Worm (Caenorhabditis elegans) whole organism, L1 larva: ENCODE results near the gene F25E2.2.

Experiments used
- C16A3.4 ChIP-seq: fragments of 150-350 bp; optimal IDR thresholded peaks from 2 replicates; lab custom pipeline; 2014; ENCODE audit warnings: missing biosample characterization, missing genetic modification characterization
- C34B4.2 ChIP-seq: sonication (generic microtip); optimal IDR thresholded peaks from 2 replicates; lab custom pipeline; 2017; ENCODE audit warnings: mild to moderate bottlenecking, missing genetic modification characterization, missing compliant biosample characterization
- alr-1 ChIP-seq: fragments of 200-800 bp; sonication (Bioruptor generic); optimal IDR thresholded peaks from 2 replicates; lab custom pipeline; 2018; ENCODE audit warnings: borderline replicate concordance, mild to moderate bottlenecking, missing genetic modification characterization, missing compliant biosample characterization
- aly-2 ChIP-seq: fragments of 150-350 bp; optimal IDR thresholded peaks from 2 replicates; lab custom pipeline; 2014; ENCODE audit warnings: missing biosample characterization, missing genetic modification characterization
- blmp-1 ChIP-seq: fragments of 150-350 bp; optimal IDR thresholded peaks from 2 replicates; lab custom pipeline; 2014; ENCODE audit warnings: missing biosample characterization, missing genetic modification characterization
- ceh-8 ChIP-seq: fragments of 200-800 bp; sonication (Bioruptor generic); optimal IDR thresholded peaks from 2 replicates; lab custom pipeline; 2018; ENCODE audit warnings: mild to moderate bottlenecking, missing genetic modification characterization, moderate library complexity, missing compliant biosample characterization
- ceh-82 ChIP-seq, 3 experiments: fragments of 150-350 bp in 1 of 3; sonication (generic microtip) in 2 of 3; optimal IDR thresholded peaks; 2 replicates each; lab custom pipeline; 2014 to 2017; ENCODE audit warnings: missing biosample characterization in 3 of 3, missing genetic modification characterization in 3 of 3
- ceh-88 ChIP-seq: fragments of 200-800 bp; sonication (Bioruptor generic); IDR thresholded peaks from 2 replicates; pipeline ENCODE4 v1.3.6; 2022; ENCODE audit warnings: missing genetic modification characterization, missing compliant biosample characterization
- ces-1 ChIP-seq: fragments of 150-350 bp; optimal IDR thresholded peaks from 2 replicates; lab custom pipeline; 2014; ENCODE audit warnings: missing biosample characterization, missing genetic modification reagents, missing genetic modification characterization
- dpl-1 ChIP-seq, 3 experiments: fragments of 150-350 bp in 2 of 3; sonication (generic microtip) in 1 of 3; optimal IDR thresholded peaks; 2 replicates each; lab custom pipeline; 2014 to 2017; ENCODE audit warnings: missing biosample characterization in 3 of 3, missing genetic modification characterization in 3 of 3, missing genetic modification reagents in 3 of 3
- dsc-1 ChIP-seq: sonication (generic microtip); optimal IDR thresholded peaks from 2 replicates; lab custom pipeline; 2016; ENCODE audit warnings: mild to moderate bottlenecking, missing genetic modification characterization, missing compliant biosample characterization
- efl-1 ChIP-seq, 4 experiments: fragments of 150-350 bp; optimal IDR thresholded peaks in 3 of 4; peaks in 1 of 4; 1 replicate in 1 of 4; 2 replicates in 3 of 4; lab custom pipeline; 2014; ENCODE audit warnings: missing biosample characterization in 2 of 4, missing genetic modification characterization in 2 of 4, missing genetic modification reagents in 2 of 4
- efl-3 ChIP-seq: fragments of 200-800 bp; sonication (Bioruptor generic); optimal IDR thresholded peaks from 2 replicates; lab custom pipeline; 2018; ENCODE audit warnings: mild to moderate bottlenecking, missing genetic modification characterization, missing compliant biosample characterization
- ets-5 ChIP-seq: fragments of 200-800 bp; sonication (Bioruptor generic); IDR thresholded peaks from 2 replicates; pipeline ENCODE4 v1.3.6; 2022; ENCODE audit warnings: missing genetic modification characterization, missing compliant biosample characterization
- fkh-8 ChIP-seq: sonication (generic microtip); optimal IDR thresholded peaks from 2 replicates; lab custom pipeline; 2016; ENCODE audit warnings: mild to moderate bottlenecking, missing genetic modification characterization, missing compliant biosample characterization
- fos-1 ChIP-seq: fragments of 150-350 bp; optimal IDR thresholded peaks from 2 replicates; lab custom pipeline; 2014; ENCODE audit warnings: missing biosample characterization, missing genetic modification characterization
- hlh-17 ChIP-seq: fragments of 200-800 bp; sonication (Bioruptor generic); optimal IDR thresholded peaks from 2 replicates; lab custom pipeline; 2018; ENCODE audit warnings: missing genetic modification characterization, mild to moderate bottlenecking, missing compliant biosample characterization, moderate library complexity, borderline replicate concordance
- hlh-4 ChIP-seq: sonication (generic microtip); optimal IDR thresholded peaks from 2 replicates; lab custom pipeline; 2016; ENCODE audit warnings: mild to moderate bottlenecking, missing genetic modification characterization, missing compliant biosample characterization
- jun-1 ChIP-seq: fragments of 150-350 bp; optimal IDR thresholded peaks from 2 replicates; lab custom pipeline; 2014; ENCODE audit warnings: missing biosample characterization, missing genetic modification reagents, missing genetic modification characterization
- lin-14 ChIP-seq: fragments of 200-800 bp; sonication (Bioruptor generic); optimal IDR thresholded peaks from 2 replicates; lab custom pipeline; 2018; ENCODE audit warnings: mild to moderate bottlenecking, missing genetic modification characterization, moderate library complexity, missing compliant biosample characterization
- lin-35 ChIP-seq, 2 experiments: fragments of 150-350 bp; optimal IDR thresholded peaks; 2 replicates each; lab custom pipeline; 2014; ENCODE audit warnings: missing biosample characterization in 2 of 2, missing genetic modification characterization in 2 of 2, missing genetic modification reagents in 2 of 2
- lsy-2 ChIP-seq, 2 experiments: fragments of 150-350 bp; optimal IDR thresholded peaks; 2 replicates each; lab custom pipeline; 2014; ENCODE audit warnings: missing biosample characterization in 2 of 2, missing genetic modification characterization in 2 of 2
- mab-9 ChIP-seq: fragments of 200-800 bp; sonication (Bioruptor generic); IDR thresholded peaks from 2 replicates; pipeline ENCODE4 v1.3.6; 2022; ENCODE audit warnings: missing genetic modification reagents, missing genetic modification characterization, missing compliant biosample characterization
- mdl-1 ChIP-seq, 2 experiments: fragments of 150-350 bp; optimal IDR thresholded peaks; 2 replicates each; lab custom pipeline; 2014 to 2017; ENCODE audit warnings: missing biosample characterization in 2 of 2, missing genetic modification characterization in 2 of 2, inconsistent platforms in 1 of 2
- nhr-11 ChIP-seq: fragments of 150-350 bp; optimal IDR thresholded peaks from 2 replicates; lab custom pipeline; 2014; ENCODE audit warnings: missing biosample characterization, missing genetic modification characterization
- nhr-20 ChIP-seq: sonication (generic microtip); optimal IDR thresholded peaks from 2 replicates; lab custom pipeline; 2016; ENCODE audit warnings: mild to moderate bottlenecking, missing genetic modification characterization, missing compliant biosample characterization
- nhr-47 ChIP-seq: sonication (generic microtip); optimal IDR thresholded peaks from 2 replicates; lab custom pipeline; 2016; ENCODE audit warnings: mild to moderate bottlenecking, missing genetic modification characterization, moderate library complexity, missing compliant biosample characterization
- nhr-71 ChIP-seq: sonication (generic microtip); optimal IDR thresholded peaks from 2 replicates; lab custom pipeline; 2016; ENCODE audit warnings: mild to moderate bottlenecking, missing genetic modification characterization, moderate library complexity, missing compliant biosample characterization
- nhr-77 ChIP-seq: fragments of 150-350 bp; optimal IDR thresholded peaks from 2 replicates; lab custom pipeline; 2014; ENCODE audit warnings: missing biosample characterization, missing genetic modification characterization
- nhr-85 ChIP-seq: sonication (generic microtip); peaks from one replicate; lab custom pipeline; 2016; ENCODE audit warnings: missing genetic modification characterization, inconsistent platforms, missing compliant biosample characterization
- nhr-90 ChIP-seq: sonication (generic microtip); optimal IDR thresholded peaks from 2 replicates; lab custom pipeline; 2016; ENCODE audit warnings: mild to moderate bottlenecking, missing genetic modification characterization, missing compliant biosample characterization; ENCODE audit not compliant: poor library complexity
- pag-3 ChIP-seq: sonication (generic microtip); optimal IDR thresholded peaks from 2 replicates; lab custom pipeline; 2017; ENCODE audit warnings: missing genetic modification characterization, mild to moderate bottlenecking, missing compliant biosample characterization, antibody characterized with exemption, borderline replicate concordance; ENCODE audit not compliant: insufficient read depth
- snu-23 ChIP-seq: sonication (generic microtip); optimal IDR thresholded peaks from 2 replicates; lab custom pipeline; 2016; ENCODE audit warnings: missing genetic modification characterization, missing compliant biosample characterization
- sptf-1 ChIP-seq: fragments of 150-350 bp; optimal IDR thresholded peaks from 2 replicates; lab custom pipeline; 2014; ENCODE audit warnings: missing biosample characterization, missing genetic modification characterization
- sup-37 ChIP-seq: fragments of 200-800 bp; sonication (Bioruptor generic); optimal IDR thresholded peaks from 2 replicates; lab custom pipeline; 2018; ENCODE audit warnings: mild to moderate bottlenecking, missing genetic modification characterization, missing compliant biosample characterization
- swsn-7 ChIP-seq: sonication (generic microtip); optimal IDR thresholded peaks from 2 replicates; lab custom pipeline; 2016; ENCODE audit warnings: missing genetic modification characterization, missing compliant biosample characterization
- tbx-2 ChIP-seq: sonication (generic microtip); optimal IDR thresholded peaks from 2 replicates; lab custom pipeline; 2016; ENCODE audit warnings: missing genetic modification characterization, missing compliant biosample characterization
- unc-62 ChIP-seq: fragments of 150-350 bp; optimal IDR thresholded peaks from 2 replicates; lab custom pipeline; 2014; ENCODE audit warnings: missing biosample characterization, missing genetic modification reagents, missing genetic modification characterization
- unc-86 ChIP-seq: sonication (generic microtip); optimal IDR thresholded peaks from 2 replicates; lab custom pipeline; 2016; ENCODE audit warnings: missing genetic modification characterization, missing compliant biosample characterization
- xbp-1 ChIP-seq: sonication (generic microtip); optimal IDR thresholded peaks from 2 replicates; lab custom pipeline; 2016; ENCODE audit warnings: missing genetic modification characterization, missing compliant biosample characterization
- zag-1 ChIP-seq: fragments of 150-350 bp; optimal IDR thresholded peaks from 2 replicates; lab custom pipeline; 2014; ENCODE audit warnings: missing biosample characterization, missing genetic modification characterization
- zip-4 ChIP-seq: fragments of 200-800 bp; sonication (Bioruptor generic); optimal IDR thresholded peaks from 2 replicates; lab custom pipeline; 2018; ENCODE audit warnings: mild to moderate bottlenecking, missing genetic modification characterization, moderate library complexity, missing compliant biosample characterization

Gene F25E2.2

ce11 chrX:841393-841792, 30.8 kb upstream of the F25E2.2 start, which contains the start of gene F39H12.3:
TSS of gene F39H12.3 (minus strand) at chrX:841493.
- TF ChIP-seq nhr-90 (no peak), swsn-7 (tag; lab: Kevin White, UChicago) (no peak), C34B4.2 (tag; lab: Kevin White, UChicago) (no peak), mab-9 (GFP tag; lab: Robert Waterston, UW) (no peak), hlh-17 (no peak)

ce11 chrX:834478-834877, 23.9 kb upstream of the F25E2.2 start, which contains the start of gene F39H12.1:
TSS of gene F39H12.1 (plus strand) at chrX:834778.
- no peak for TF ChIP-seq hlh-17
- TF ChIP-seq efl-1 (optimal IDR thresholded peaks at IDR 0.05; lab: Kevin White, UChicago) = no peak
- TF ChIP-seq efl-1 (GFP tag; optimal IDR thresholded peaks at IDR 0.05 in 1 of 2; lab: Kevin White, UChicago) = peak in 1 of 2 experiments; percentile 63
- TF ChIP-seq, all 84 proteins: peak for 1

ce11 chrX:830185-830584, 19.6 kb upstream of the F25E2.2 start:
- TF ChIP-seq jun-1 (tag; lab: Kevin White, UChicago) (no peak), hlh-17 (no peak), unc-86 (tag; lab: Kevin White, UChicago) (no peak), ceh-88 (GFP tag; lab: Robert Waterston, UW) (no peak), fkh-8 (peak; percentile 61), sptf-1 (tag; lab: Kevin White, UChicago) (no peak)

- TF ChIP-seq nhr-47 (tag; lab: Kevin White, UChicago) = no peak
- no peak for TF ChIP-seq hlh-4 (tag; lab: Kevin White, UChicago)
- no peak for TF ChIP-seq ets-5 (GFP tag; lab: Robert Waterston, UW)
- no peak for TF ChIP-seq jun-1 (tag; lab: Kevin White, UChicago)
- TF ChIP-seq C16A3.4 (tag; lab: Kevin White, UChicago) = no peak
- TF ChIP-seq nhr-77 (tag; lab: Kevin White, UChicago) = no peak
- no peak for TF ChIP-seq fos-1
Observed at ce11 chrX:828603-829002, 18.0 kb upstream of the F25E2.2 start, which contains the start of gene wdr-54. TSS of gene wdr-54 (plus strand) at chrX:828903.

- TF ChIP-seq hlh-17 (no peak), nhr-77 (tag; lab: Kevin White, UChicago) (peak; percentile 57), tbx-2 (tag; lab: Kevin White, UChicago) (peak; percentile 77), mdl-1 (tag; optimal IDR thresholded peaks at IDR 0.05; lab: Kevin White, UChicago) (peak in 1 of 2 experiments; percentile 68), ces-1 (no peak), aly-2 (no peak), zip-4 (GFP tag; lab: Kevin White, UChicago) (no peak), blmp-1 (tag; lab: Kevin White, UChicago) (peak; percentile 90), unc-86 (tag; lab: Kevin White, UChicago) (peak; percentile 56), nhr-71 (tag; lab: Kevin White, UChicago) (peak; percentile 81), lin-14 (GFP tag; lab: Kevin White, UChicago) (peak; percentile 93), dpl-1 (GFP tag; optimal IDR thresholded peaks at IDR 0.05; lab: Kevin White, UChicago) (peak in 1 of 3 experiments; percentile 14), fos-1 (peak; percentile 78), xbp-1 (tag; lab: Kevin White, UChicago) (peak; percentile 25), nhr-11 (tag; lab: Kevin White, UChicago) (peak; percentile 40), ceh-8 (peak; percentile 59), nhr-20 (tag; lab: Kevin White, UChicago) (peak; percentile 67), nhr-85 (tag; lab: Kevin White, UChicago) (peak; percentile 42), lin-35 (GFP tag; optimal IDR thresholded peaks at IDR 0.05; lab: Kevin White, UChicago) (peak; percentile 51 to 65), ceh-82 (tag; optimal IDR thresholded peaks at IDR 0.05; lab: Kevin White, UChicago) (peak; percentile 26 to 50 (median 41)), alr-1 (no peak), ceh-88 (GFP tag; lab: Robert Waterston, UW) (no peak), efl-3 (GFP tag; lab: Kevin White, UChicago) (no peak), swsn-7 (tag; lab: Kevin White, UChicago) (peak; percentile 72), unc-62 (GFP tag; lab: Kevin White, UChicago) (no peak), C16A3.4 (tag; lab: Kevin White, UChicago) (peak; percentile 24), pag-3 (tag; lab: Kevin White, UChicago) (peak; percentile 82), lsy-2 (tag; optimal IDR thresholded peaks at IDR 0.05; lab: Kevin White, UChicago) (peak; percentile 55 to 75), dsc-1 (peak; percentile 49), sup-37 (GFP tag; lab: Kevin White, UChicago) (no peak), fkh-8 (peak; percentile 76), zag-1 (tag; lab: Kevin White, UChicago) (peak; percentile 25), snu-23 (GFP tag; lab: Kevin White, UChicago) (peak; percentile 79)
Observed at ce11 chrX:827502-827901, 16.9 kb upstream of the F25E2.2 start.
